Worm (Caenorhabditis elegans) whole organism, midembryonic: ENCODE data around the gene nish-1.

Source experiments
- T22C8.4 ChIP-seq: fragments of 200-800 bp; sonication (Bioruptor generic); IDR thresholded peaks from 2 replicates; pipeline ENCODE4 v1.3.6; 2022; ENCODE audit warnings: missing genetic modification characterization, missing compliant biosample characterization
- cog-1 ChIP-seq: sonication (generic microtip); optimal IDR thresholded peaks from 2 replicates; lab custom pipeline; 2016; ENCODE audit warnings: missing genetic modification characterization, missing compliant biosample characterization
- flt-1 ChIP-seq: fragments of 200-800 bp; sonication (Bioruptor generic); IDR thresholded peaks from 2 replicates; pipeline ENCODE4 v1.3.6; 2022; ENCODE audit warnings: missing genetic modification characterization, missing compliant biosample characterization
- klf-2 ChIP-seq: fragments of 200-800 bp; sonication (Bioruptor generic); conservative IDR thresholded peaks from 2 replicates; pipeline ENCODE4 v1.3.6; 2022; ENCODE audit warnings: missing genetic modification reagents, missing genetic modification characterization, missing compliant biosample characterization
- med-1 ChIP-seq: sonication (generic microtip); optimal IDR thresholded peaks from 2 replicates; lab custom pipeline; 2017; ENCODE audit warnings: missing genetic modification characterization, mild to moderate bottlenecking, missing compliant biosample characterization, antibody characterized with exemption, missing genetic modification reagents; ENCODE audit not compliant: insufficient read depth
- ref-1 ChIP-seq: fragments of 200-800 bp; sonication (Bioruptor generic); conservative IDR thresholded peaks from 2 replicates; pipeline ENCODE4 v1.3.6; 2022; ENCODE audit warnings: missing genetic modification reagents, missing genetic modification characterization, missing compliant biosample characterization
- tab-1 ChIP-seq: fragments of 200-800 bp; sonication (Bioruptor generic); IDR thresholded peaks from 2 replicates; pipeline ENCODE4 v1.3.6; 2022; ENCODE audit warnings: missing genetic modification characterization, missing compliant biosample characterization
- ztf-23 ChIP-seq: fragments of 200-800 bp; sonication (Bioruptor generic); IDR thresholded peaks from 2 replicates; pipeline ENCODE4 v1.3.6; 2022; ENCODE audit warnings: missing genetic modification reagents, missing genetic modification characterization, missing compliant biosample characterization
- ztf-29 ChIP-seq: fragments of 200-800 bp; sonication (Bioruptor generic); IDR thresholded peaks from 2 replicates; pipeline ENCODE4 v1.3.6; 2022; ENCODE audit warnings: missing genetic modification reagents, missing genetic modification characterization, missing compliant biosample characterization

Gene nish-1

DNA sequence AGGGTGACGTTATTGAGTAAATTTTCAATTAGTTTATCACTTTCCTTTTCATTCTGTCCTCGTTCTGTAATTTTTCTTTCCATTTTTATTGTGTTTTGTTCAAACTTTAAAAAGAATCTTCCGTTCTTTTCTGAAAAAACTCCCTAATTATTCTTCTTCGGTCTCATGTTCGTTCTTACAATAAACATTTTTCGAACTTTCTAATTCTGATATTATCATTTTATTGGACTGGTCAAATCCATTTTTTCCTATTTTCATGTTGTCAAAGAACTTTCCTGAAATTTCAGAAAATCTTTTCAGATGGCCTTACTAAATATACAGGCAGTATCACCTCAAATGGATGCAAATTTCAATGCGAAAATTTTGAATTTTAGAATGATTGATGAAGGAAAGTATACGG is at the start of gene nish-1:
Gene nish-1 (plus strand): TSS at position 301 of the 400 bp plus-strand sequence.
- no peak for TF ChIP-seq flt-1 (GFP tag; lab: Robert Waterston, UW)
- TF ChIP-seq med-1 (GFP tag; lab: Kevin White, UChicago) = no peak
- TF ChIP-seq tab-1 (GFP tag; lab: Robert Waterston, UW) = no peak
- TF ChIP-seq klf-2 (GFP tag; lab: Robert Waterston, UW) = no peak
- TF ChIP-seq T22C8.4 = no peak
- TF ChIP-seq ztf-23 = no peak
- no peak for TF ChIP-seq cog-1 (tag; lab: Kevin White, UChicago)
- no peak for TF ChIP-seq ztf-29

DNA sequence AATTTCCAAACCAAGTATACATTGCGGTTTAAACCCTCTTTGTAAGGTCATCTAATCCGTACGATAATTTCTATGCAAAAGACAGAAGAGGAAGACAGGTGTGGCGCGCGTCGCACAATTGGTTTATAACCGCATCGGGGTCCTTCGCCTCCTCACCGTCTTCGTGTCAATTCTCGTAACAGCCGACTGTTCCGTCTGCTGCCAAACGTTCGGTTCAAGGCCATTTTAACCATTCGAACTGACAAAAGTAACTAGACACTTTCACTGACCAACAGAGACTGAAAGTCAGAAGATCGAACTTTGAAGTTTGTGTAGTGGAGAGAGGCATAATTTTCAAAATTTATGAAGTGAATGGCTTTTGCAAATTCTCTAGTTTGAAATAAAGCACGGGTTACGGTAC is 48.2 kb upstream of the nish-1 start:
- TF ChIP-seq klf-2 (GFP tag; lab: Robert Waterston, UW) (no peak), med-1 (GFP tag; lab: Kevin White, UChicago) (no peak), ztf-23 (no peak), flt-1 (GFP tag; lab: Robert Waterston, UW) (no peak), T22C8.4 (no peak), ref-1 (GFP tag; lab: Robert Waterston, UW) (no peak), cog-1 (tag; lab: Kevin White, UChicago) (no peak), tab-1 (GFP tag; lab: Robert Waterston, UW) (no peak), ztf-29 (no peak)

DNA sequence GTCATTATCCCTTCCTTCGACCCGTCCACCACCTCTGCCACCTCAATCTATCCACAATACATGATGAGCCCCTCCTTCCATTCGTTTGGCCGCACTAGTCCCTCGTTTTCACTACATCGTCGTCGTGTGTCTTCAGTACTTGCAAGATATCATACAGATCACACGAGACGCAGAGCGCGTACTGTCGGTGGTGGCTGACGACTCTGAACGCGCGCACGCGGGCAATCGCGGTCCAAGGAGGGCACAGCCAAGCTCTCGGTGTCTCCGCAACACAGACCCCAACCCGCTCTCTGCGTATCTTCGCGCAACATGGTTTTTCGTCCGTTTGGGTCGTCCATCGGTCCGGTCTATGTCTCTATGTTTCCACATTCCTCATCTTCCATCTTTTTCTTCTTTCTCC is 47.1 kb upstream of the nish-1 start:
- TF ChIP-seq T22C8.4 (no peak), tab-1 (GFP tag; lab: Robert Waterston, UW) (peak; percentile 74), med-1 (GFP tag; lab: Kevin White, UChicago) (no peak), flt-1 (GFP tag; lab: Robert Waterston, UW) (peak; percentile 54; the same call in 1 of the 2 replicates), klf-2 (GFP tag; lab: Robert Waterston, UW) (no peak), ref-1 (GFP tag; lab: Robert Waterston, UW) (no peak), cog-1 (tag; lab: Kevin White, UChicago) (peak; percentile 58), ztf-23 (0 out of 2 replicates have a peak, but pooled peaks have one; percentile 33)

DNA sequence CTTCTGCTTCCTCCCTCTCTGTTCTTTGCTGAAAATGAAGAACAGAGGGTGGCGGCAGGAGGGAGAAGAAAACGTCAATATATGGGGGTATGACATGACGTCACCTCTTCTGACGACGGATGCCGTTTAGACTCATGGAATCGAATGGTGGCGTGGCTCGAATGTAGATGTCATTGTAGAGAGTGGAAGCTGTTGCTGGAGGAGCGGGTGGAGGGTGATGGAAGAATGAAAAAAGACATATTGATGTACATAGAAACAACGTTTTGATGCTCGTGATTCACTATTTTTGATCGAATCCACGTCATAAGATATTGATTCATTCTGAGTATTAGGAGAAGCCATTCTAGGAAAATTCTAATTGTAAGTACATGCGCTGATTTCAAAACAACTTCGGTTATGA is 45.1 kb upstream of the nish-1 start:
- TF ChIP-seq ztf-23 = no peak
- TF ChIP-seq klf-2 (GFP tag; lab: Robert Waterston, UW) = 0 out of 2 replicates have a peak, but pooled peaks have one; percentile 15
- TF ChIP-seq ref-1 (GFP tag; lab: Robert Waterston, UW) = no peak

DNA sequence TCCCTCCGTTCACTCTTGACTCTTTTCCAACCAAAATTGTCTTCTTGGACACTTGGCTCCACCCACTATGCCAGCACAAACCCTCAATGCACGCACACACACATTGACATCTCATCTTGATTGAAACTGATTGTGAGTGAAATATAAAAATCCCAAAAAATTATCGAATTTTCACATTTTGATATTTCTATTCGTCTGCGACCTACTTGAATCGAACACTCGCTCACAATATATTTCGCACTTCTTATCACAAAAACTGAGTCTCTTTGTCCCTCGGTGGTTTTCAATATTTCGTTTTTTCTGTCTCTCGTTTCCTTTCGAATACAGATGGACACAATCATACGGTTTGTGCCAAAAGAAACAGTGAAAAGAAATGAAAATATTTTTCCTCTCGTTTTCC is 44.0 kb upstream of the nish-1 start:
- TF ChIP-seq tab-1 (GFP tag; lab: Robert Waterston, UW) (no peak), T22C8.4 (no peak), flt-1 (GFP tag; lab: Robert Waterston, UW) (no peak), ztf-29 (no peak), ref-1 (GFP tag; lab: Robert Waterston, UW) (no peak), cog-1 (tag; lab: Kevin White, UChicago) (no peak), klf-2 (GFP tag; lab: Robert Waterston, UW) (no peak), med-1 (GFP tag; lab: Kevin White, UChicago) (no peak), ztf-23 (no peak)

DNA sequence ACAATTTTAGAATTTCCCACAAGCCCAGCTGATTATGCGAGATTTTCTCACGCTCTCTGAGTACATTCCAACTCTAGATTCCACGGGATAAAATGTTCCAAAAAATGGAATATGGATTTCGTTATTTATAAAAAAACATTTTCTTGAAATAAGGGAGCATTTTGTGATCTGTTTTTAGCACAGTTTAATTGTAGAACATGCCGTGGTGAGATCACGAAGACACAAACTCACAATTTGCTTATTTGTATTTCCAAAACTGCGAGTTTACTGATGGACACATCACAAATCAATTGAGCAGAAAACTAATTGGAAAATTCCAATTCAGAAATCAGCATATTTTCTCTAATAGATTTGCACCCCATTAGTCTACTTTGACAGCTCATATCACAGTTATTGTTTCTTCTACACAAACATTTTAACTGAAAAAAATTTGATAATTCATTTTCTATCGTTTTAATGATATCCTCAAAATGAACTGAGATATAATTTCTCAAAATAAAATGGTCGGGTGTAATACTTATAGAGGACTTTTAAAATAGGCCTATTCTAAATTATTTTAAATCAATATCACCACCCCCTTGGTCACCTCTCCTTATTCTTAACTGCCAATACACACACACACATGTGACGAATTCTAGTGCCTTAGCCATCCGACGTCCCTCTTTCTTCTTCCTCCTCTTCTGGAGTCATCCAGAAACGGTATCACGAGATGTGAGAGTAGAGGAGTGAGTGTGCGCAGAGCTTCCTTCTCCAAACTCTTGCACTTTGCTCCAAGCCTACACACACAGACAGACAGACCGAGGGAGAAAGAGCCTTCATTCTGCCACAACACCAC is 43.1 kb upstream of the nish-1 start:
- TF ChIP-seq med-1 (GFP tag; lab: Kevin White, UChicago) (no peak), klf-2 (GFP tag; lab: Robert Waterston, UW) (no peak), ztf-29 (no peak), flt-1 (GFP tag; lab: Robert Waterston, UW) (no peak), T22C8.4 (no peak), ref-1 (GFP tag; lab: Robert Waterston, UW) (no peak), ztf-23 (no peak), cog-1 (tag; lab: Kevin White, UChicago) (no peak), tab-1 (GFP tag; lab: Robert Waterston, UW) (no peak)

DNA sequence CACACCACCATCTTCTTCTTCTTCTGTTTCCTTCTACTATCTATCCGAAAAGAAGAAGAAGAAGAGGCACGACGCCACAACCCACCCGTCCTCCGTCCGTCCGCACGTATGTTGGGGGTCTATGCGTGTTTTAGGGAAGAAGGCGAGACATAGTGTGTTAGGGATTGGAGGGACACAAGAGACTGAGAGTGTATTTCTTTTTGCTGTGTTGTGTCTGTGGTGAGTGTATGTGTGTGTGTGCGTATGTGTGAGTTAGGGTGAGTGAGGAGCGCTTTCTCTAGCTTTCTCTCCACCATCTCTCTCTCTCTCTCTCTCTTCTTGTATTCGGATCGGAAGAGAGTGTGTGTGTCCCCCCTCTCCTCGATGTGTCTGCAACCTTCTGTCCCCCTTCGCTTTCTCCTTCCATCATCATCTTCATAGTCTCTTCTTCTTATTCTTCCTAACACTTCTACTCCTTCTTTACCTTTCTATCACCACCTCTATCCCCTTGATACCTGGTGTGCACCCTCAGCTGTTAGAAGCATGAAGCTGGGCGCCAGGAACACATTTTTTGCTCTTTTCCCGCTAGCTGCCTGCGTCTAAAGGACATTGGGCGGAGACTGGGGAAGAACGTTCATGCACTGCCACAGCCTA is 42.3 kb upstream of the nish-1 start:
- TF ChIP-seq ref-1 (GFP tag; lab: Robert Waterston, UW) (0 out of 2 replicates have a peak, but pooled peaks have one; percentile 23), flt-1 (GFP tag; lab: Robert Waterston, UW) (peak; percentile 68; the same call in 1 of the 2 replicates), med-1 (GFP tag; lab: Kevin White, UChicago) (no peak), cog-1 (tag; lab: Kevin White, UChicago) (peak; percentile 91), klf-2 (GFP tag; lab: Robert Waterston, UW) (peak; percentile 54; the same call in 1 of the 2 replicates), T22C8.4 (no peak), ztf-29 (peak; percentile 65), ztf-23 (no peak), tab-1 (GFP tag; lab: Robert Waterston, UW) (no peak)

DNA sequence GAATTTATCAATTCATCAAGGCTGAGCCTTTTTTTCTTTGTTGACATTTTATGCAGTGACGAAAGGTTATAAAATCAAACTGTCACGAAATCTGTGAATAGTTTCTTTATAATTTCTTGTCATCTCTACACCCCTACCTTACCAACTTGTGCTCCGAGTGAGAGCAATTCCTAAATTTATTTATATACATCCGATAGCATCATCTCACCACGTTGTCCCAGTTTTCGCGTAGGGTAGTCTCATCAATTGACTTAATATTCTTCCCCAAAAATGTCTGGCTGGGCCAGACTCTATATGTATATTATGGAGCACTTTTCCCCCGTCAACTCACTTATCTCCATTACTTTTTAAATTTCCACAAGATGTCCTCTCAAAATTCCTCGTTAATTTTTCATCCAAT is 38.7 kb upstream of the nish-1 start:
- TF ChIP-seq ztf-23 (0 out of 2 replicates have a peak, but pooled peaks have one; percentile 18), klf-2 (GFP tag; lab: Robert Waterston, UW) (no peak)

DNA sequence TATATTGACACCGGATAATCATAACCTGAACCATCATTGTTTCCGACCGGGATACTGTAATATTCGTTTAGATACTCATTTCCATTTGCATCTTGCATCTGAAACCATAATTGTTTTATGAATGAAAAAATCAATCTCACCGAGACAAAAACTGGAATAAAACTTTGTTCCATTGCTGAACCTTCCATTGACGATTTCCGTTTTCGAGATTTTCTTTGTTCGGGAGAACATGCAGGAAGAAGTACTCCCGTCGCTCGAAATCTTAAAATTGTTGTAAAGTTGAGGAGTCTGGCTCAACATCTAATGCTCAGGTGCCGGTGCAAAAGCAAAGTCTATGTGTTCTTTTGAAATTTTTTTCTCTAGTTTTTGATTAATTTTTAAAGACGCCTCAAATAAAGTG is 38.1 kb upstream of the nish-1 start:
- TF ChIP-seq tab-1 (GFP tag; lab: Robert Waterston, UW) = no peak
- no peak for TF ChIP-seq cog-1 (tag; lab: Kevin White, UChicago)
- no peak for TF ChIP-seq ztf-23
